Fruit fly (Drosophila melanogaster): ENCODE measurements around the gene Mco1.

The Mco1 gene

dm6 chr2L:9416244-9416758 is at the start of gene Mco1:
Gene Mco1 (plus strand): TSS chr2L:9416588.
- TF ChIP-seq noc (tag; optimal IDR thresholded peaks at IDR 0.05), result no peak

- TF ChIP-seq noc (tag; optimal IDR thresholded peaks at IDR 0.05), result no peak
Observed at dm6 chr2L:9367340-9367739, 49.0 kb upstream of the Mco1 start, which contains the start of gene CG34181. Gene CG34181 (plus strand): TSS chr2L:9367640.

dm6 chr2L:9369724-9370123 is 46.7 kb upstream of the Mco1 start:
- no peak for TF ChIP-seq noc (tag; optimal IDR thresholded peaks at IDR 0.05)

- no peak for TF ChIP-seq noc (tag; optimal IDR thresholded peaks at IDR 0.05)
Observed at dm6 chr2L:9377789-9378188, 38.6 kb upstream of the Mco1 start.

dm6 chr2L:9386270-9386669 is 30.1 kb upstream of the Mco1 start:
- no peak for TF ChIP-seq noc (tag; optimal IDR thresholded peaks at IDR 0.05)

- peak; percentile 79 for TF ChIP-seq noc (tag; optimal IDR thresholded peaks at IDR 0.05)
Observed at dm6 chr2L:9387240-9387672, 29.1 kb upstream of the Mco1 start, which contains the start of gene Aldh. Gene Aldh (plus strand): TSS chr2L:9387389.

- TF ChIP-seq noc (tag; optimal IDR thresholded peaks at IDR 0.05), result peak; percentile 76
Observed at dm6 chr2L:9388013-9388605, 28.3 kb upstream of the Mco1 start.

- TF ChIP-seq noc (tag; optimal IDR thresholded peaks at IDR 0.05), result peak; percentile 64
Observed at dm6 chr2L:9388924-9389765, 27.2 kb upstream of the Mco1 start.

dm6 chr2L:9396396-9396795 is 20.0 kb upstream of the Mco1 start:
- TF ChIP-seq noc (tag; optimal IDR thresholded peaks at IDR 0.05), result no peak

dm6 chr2L:9397888-9398287 is 18.5 kb upstream of the Mco1 start, which contains the start of gene CG4438:
Gene CG4438 (minus strand): TSS chr2L:9397988.
- no peak for TF ChIP-seq noc (tag; optimal IDR thresholded peaks at IDR 0.05)

dm6 chr2L:9400153-9400552 is 16.2 kb upstream of the Mco1 start:
- TF ChIP-seq noc (tag; optimal IDR thresholded peaks at IDR 0.05), result no peak

- TF ChIP-seq noc (tag; optimal IDR thresholded peaks at IDR 0.05), result no peak
Observed at dm6 chr2L:9415053-9415452, 1.3 kb upstream of the Mco1 start, which contains the start of gene Shawl. Gene Shawl (minus strand): TSS chr2L:9415156.

- TF ChIP-seq noc (tag; optimal IDR thresholded peaks at IDR 0.05), result no peak
Observed at dm6 chr2L:9420660-9421059, 4.3 kb downstream of the Mco1 start.

dm6 chr2L:9421312-9421711 is 4.9 kb downstream of the Mco1 start:
- TF ChIP-seq noc (tag; optimal IDR thresholded peaks at IDR 0.05), result no peak

- no peak for TF ChIP-seq noc (tag; optimal IDR thresholded peaks at IDR 0.05)
Observed at dm6 chr2L:9424193-9424592, 7.8 kb downstream of the Mco1 start.

- TF ChIP-seq noc (tag; optimal IDR thresholded peaks at IDR 0.05), result no peak
Observed at dm6 chr2L:9426534-9426933, 10.1 kb downstream of the Mco1 start, which contains the start of gene Fbp2. Gene Fbp2 (plus strand): TSS chr2L:9426784.

- TF ChIP-seq noc (tag; optimal IDR thresholded peaks at IDR 0.05), result no peak
Observed at dm6 chr2L:9427570-9427969, 11.2 kb downstream of the Mco1 start, which contains the start of gene CG42847. Gene CG42847 (plus strand): TSS chr2L:9427870.

All from whole organism, larva.